Worm (Caenorhabditis elegans) whole organism, L2 larva: ENCODE measurements around the gene gtr-1.

ENCODE experiments used
- C34F6.9 ChIP-seq: fragments of 150-350 bp; optimal IDR thresholded peaks from 2 replicates; lab custom pipeline; 2014; ENCODE audit warnings: missing biosample characterization, missing genetic modification characterization
- F13H6.1 ChIP-seq: sonication (generic microtip); optimal IDR thresholded peaks from 2 replicates; lab custom pipeline; 2016; ENCODE audit warnings: missing genetic modification characterization, missing compliant biosample characterization
- Y55F3AM.14 ChIP-seq: fragments of 200-800 bp; sonication (Bioruptor generic); optimal IDR thresholded peaks from 2 replicates; lab custom pipeline; 2018; ENCODE audit warnings: mild to moderate bottlenecking, missing genetic modification characterization, missing compliant biosample characterization
- ZK546.5 ChIP-seq: sonication (generic microtip); optimal IDR thresholded peaks from 2 replicates; lab custom pipeline; 2017; ENCODE audit warnings: missing biosample characterization, missing genetic modification characterization
- alr-1 ChIP-seq: fragments of 150-350 bp; optimal IDR thresholded peaks from 2 replicates; lab custom pipeline; 2014; ENCODE audit warnings: missing biosample characterization, missing genetic modification characterization
- blmp-1 ChIP-seq: sonication (generic microtip); optimal IDR thresholded peaks from 2 replicates; lab custom pipeline; 2017; ENCODE audit warnings: missing genetic modification characterization, mild to moderate bottlenecking, missing compliant biosample characterization, antibody characterized with exemption, moderate library complexity; ENCODE audit not compliant: insufficient read depth
- ceh-16 ChIP-seq: fragments of 150-350 bp; optimal IDR thresholded peaks from 2 replicates; lab custom pipeline; 2014; ENCODE audit warnings: missing biosample characterization, missing genetic modification characterization
- ceh-82 ChIP-seq: fragments of 150-350 bp; optimal IDR thresholded peaks from 2 replicates; lab custom pipeline; 2014; ENCODE audit warnings: missing biosample characterization, missing genetic modification characterization
- crh-2 ChIP-seq: sonication (generic microtip); optimal IDR thresholded peaks from 2 replicates; lab custom pipeline; 2017; ENCODE audit warnings: missing biosample characterization, missing genetic modification characterization
- egl-27 ChIP-seq: sonication (generic microtip); optimal IDR thresholded peaks from 3 replicates; lab custom pipeline; 2017; ENCODE audit warnings: missing biosample characterization, missing genetic modification reagents, missing genetic modification characterization
- elt-1 ChIP-seq: fragments of 150-350 bp; optimal IDR thresholded peaks from 2 replicates; lab custom pipeline; 2014; ENCODE audit warnings: missing biosample characterization, missing genetic modification characterization
- elt-3 ChIP-seq: sonication (generic microtip); optimal IDR thresholded peaks from 2 replicates; lab custom pipeline; 2017; ENCODE audit warnings: missing biosample characterization, missing genetic modification characterization
- fos-1 ChIP-seq: fragments of 150-350 bp; optimal IDR thresholded peaks from 2 replicates; lab custom pipeline; 2014; ENCODE audit warnings: missing biosample characterization, missing genetic modification characterization
- gmeb-1 ChIP-seq: fragments of 150-350 bp; optimal IDR thresholded peaks from 2 replicates; lab custom pipeline; 2014; ENCODE audit warnings: missing biosample characterization, missing genetic modification characterization
- lin-11 ChIP-seq: fragments of 150-350 bp; sonication (generic microtip); optimal IDR thresholded peaks from 2 replicates; lab custom pipeline; 2014; ENCODE audit warnings: missing biosample characterization, missing genetic modification characterization, inconsistent platforms, mixed read lengths
- lin-13 ChIP-seq: fragments of 150-350 bp; optimal IDR thresholded peaks from 2 replicates; lab custom pipeline; 2014; ENCODE audit warnings: missing biosample characterization, missing genetic modification reagents, missing genetic modification characterization
- lin-39 ChIP-seq: fragments of 150-350 bp; optimal IDR thresholded peaks from 2 replicates; lab custom pipeline; 2014; ENCODE audit warnings: missing biosample characterization, missing genetic modification reagents, missing genetic modification characterization
- lsy-2 ChIP-seq, 2 experiments: fragments of 150-350 bp in 1 of 2; sonication (generic microtip) in 1 of 2; optimal IDR thresholded peaks; 2 replicates each; lab custom pipeline; 2014 to 2017; ENCODE audit warnings: missing biosample characterization in 2 of 2, missing genetic modification characterization in 2 of 2
- mab-5 ChIP-seq: fragments of 150-350 bp; optimal IDR thresholded peaks from 2 replicates; lab custom pipeline; 2014; ENCODE audit warnings: missing biosample characterization, missing genetic modification characterization
- mbf-1 ChIP-seq: sonication (generic microtip); optimal IDR thresholded peaks from 2 replicates; lab custom pipeline; 2017; ENCODE audit warnings: missing biosample characterization, missing genetic modification characterization
- mdl-1 ChIP-seq, 2 experiments: fragments of 150-350 bp in 1 of 2; sonication (generic microtip) in 1 of 2; optimal IDR thresholded peaks; 2 replicates each; lab custom pipeline; 2017; ENCODE audit warnings: missing biosample characterization in 2 of 2, missing genetic modification characterization in 2 of 2
- nhr-10 ChIP-seq: sonication (generic microtip); optimal IDR thresholded peaks from 2 replicates; lab custom pipeline; 2017; ENCODE audit warnings: missing biosample characterization, missing genetic modification characterization
- nhr-11 ChIP-seq: fragments of 150-350 bp; optimal IDR thresholded peaks from 2 replicates; lab custom pipeline; 2014; ENCODE audit warnings: missing biosample characterization, missing genetic modification characterization
- nhr-12 ChIP-seq: fragments of 150-350 bp; optimal IDR thresholded peaks from 2 replicates; lab custom pipeline; 2014; ENCODE audit warnings: missing biosample characterization, missing genetic modification characterization
- nhr-129 ChIP-seq: fragments of 150-350 bp; optimal IDR thresholded peaks from 2 replicates; lab custom pipeline; 2014; ENCODE audit warnings: missing biosample characterization, missing genetic modification characterization
- nhr-21 ChIP-seq: fragments of 150-350 bp; optimal IDR thresholded peaks from 2 replicates; lab custom pipeline; 2014; ENCODE audit warnings: missing biosample characterization, missing genetic modification characterization
- nhr-23 ChIP-seq: fragments of 150-350 bp; optimal IDR thresholded peaks from 2 replicates; lab custom pipeline; 2014; ENCODE audit warnings: missing biosample characterization, missing genetic modification reagents, missing genetic modification characterization
- nhr-237 ChIP-seq: fragments of 150-350 bp; optimal IDR thresholded peaks from 2 replicates; lab custom pipeline; 2014; ENCODE audit warnings: missing biosample characterization, missing genetic modification characterization
- nhr-25 ChIP-seq: fragments of 150-350 bp; sonication (generic microtip); optimal IDR thresholded peaks from 3 replicates; lab custom pipeline; 2014; ENCODE audit warnings: missing biosample characterization, missing genetic modification characterization
- nhr-6 ChIP-seq: fragments of 150-350 bp; optimal IDR thresholded peaks from 2 replicates; lab custom pipeline; 2014; ENCODE audit warnings: missing biosample characterization, missing genetic modification characterization
- nhr-77 ChIP-seq: fragments of 150-350 bp; optimal IDR thresholded peaks from 2 replicates; lab custom pipeline; 2014; ENCODE audit warnings: missing biosample characterization, missing genetic modification characterization
- peb-1 ChIP-seq: fragments of 150-350 bp; optimal IDR thresholded peaks from 2 replicates; lab custom pipeline; 2014; ENCODE audit warnings: missing biosample characterization, missing genetic modification characterization
- sem-4 ChIP-seq: fragments of 150-350 bp; optimal IDR thresholded peaks from 2 replicates; lab custom pipeline; 2014; ENCODE audit warnings: missing biosample characterization, missing genetic modification reagents, missing genetic modification characterization
- skn-1 ChIP-seq: sonication (generic microtip); optimal IDR thresholded peaks from 2 replicates; lab custom pipeline; 2017; ENCODE audit warnings: missing biosample characterization, missing genetic modification characterization
- sma-3 ChIP-seq: sonication (generic microtip); optimal IDR thresholded peaks from 2 replicates; lab custom pipeline; 2016; ENCODE audit warnings: missing genetic modification reagents, missing genetic modification characterization, missing compliant biosample characterization
- sma-9 ChIP-seq, 2 experiments: fragments of 150-350 bp in 1 of 2; sonication (generic microtip) in 1 of 2; optimal IDR thresholded peaks; 2 replicates each; lab custom pipeline; 2014 to 2016; ENCODE audit warnings: missing genetic modification characterization in 2 of 2, mild to moderate bottlenecking in 1 of 2, missing biosample characterization in 1 of 2, missing compliant biosample characterization in 1 of 2, missing genetic modification reagents in 1 of 2, moderate library complexity in 1 of 2
- snpc-4 ChIP-seq: fragments of 150-350 bp; optimal IDR thresholded peaks from 2 replicates; lab custom pipeline; 2014; ENCODE audit warnings: missing biosample characterization, missing genetic modification characterization
- unc-39 ChIP-seq: fragments of 150-350 bp; optimal IDR thresholded peaks from 2 replicates; lab custom pipeline; 2014; ENCODE audit warnings: missing biosample characterization, missing genetic modification characterization
- unc-55 ChIP-seq: fragments of 150-350 bp; sonication (generic microtip); optimal IDR thresholded peaks from 3 replicates; lab custom pipeline; 2014; ENCODE audit warnings: missing biosample characterization, missing genetic modification reagents, missing genetic modification characterization
- zag-1 ChIP-seq: fragments of 150-350 bp; optimal IDR thresholded peaks from 2 replicates; lab custom pipeline; 2014; ENCODE audit warnings: missing biosample characterization, missing genetic modification characterization
- ztf-1 ChIP-seq: fragments of 200-800 bp; sonication (Bioruptor generic); conservative IDR thresholded peaks from 2 replicates; pipeline ENCODE4 v1.3.6; 2022; ENCODE audit warnings: missing genetic modification characterization, missing compliant biosample characterization
- ztf-4 ChIP-seq: fragments of 150-350 bp; optimal IDR thresholded peaks from 2 replicates; lab custom pipeline; 2014; ENCODE audit warnings: missing biosample characterization, missing genetic modification characterization

gtr-1 gene

ce11 chrX:763452-763851, 39.1 kb upstream of the gtr-1 start, which contains the start of gene dyf-11:
TSS of gene dyf-11 (plus strand) at chrX:763752.
- TF ChIP-seq skn-1 (tag; lab: Kevin White, UChicago) (peak; percentile 39), lin-11 (tag; lab: Kevin White, UChicago) (peak; percentile 29), nhr-237 (tag; lab: Kevin White, UChicago) (no peak)
- TF ChIP-seq, all 48 proteins: peak for 2

ce11 chrX:768061-768646, 34.4 kb upstream of the gtr-1 start, which contains the start of the genes trap-2 and ile-2:
TSS of gene trap-2 (minus strand) at chrX:768069.
TSS of gene ile-2 (plus strand) at chrX:768596.
- TF ChIP-seq mdl-1 (tag; optimal IDR thresholded peaks at IDR 0.05; lab: Kevin White, UChicago) (peak; percentile 39 to 64), nhr-21 (peak; percentile 90), ztf-1 (GFP tag; lab: Robert Waterston, UW) (no peak), Y55F3AM.14 (peak; percentile 26), lin-13 (GFP tag; lab: Kevin White, UChicago) (peak; percentile 90), ceh-16 (peak; percentile 78), nhr-12 (no peak), elt-3 (tag; lab: Kevin White, UChicago) (no peak), ZK546.5 (tag; lab: Kevin White, UChicago) (peak; percentile 33), ceh-82 (tag; lab: Kevin White, UChicago) (peak; percentile 32), lsy-2 (tag; optimal IDR thresholded peaks at IDR 0.05; lab: Kevin White, UChicago) (peak; percentile 91 to 98), nhr-10 (no peak), F13H6.1 (tag; lab: Kevin White, UChicago) (peak; percentile 91), C34F6.9 (peak; percentile 95), peb-1 (tag; lab: Kevin White, UChicago) (peak; percentile 17), blmp-1 (tag; lab: Kevin White, UChicago) (peak; percentile 88), unc-39 (tag; lab: Kevin White, UChicago) (no peak), crh-2 (tag; lab: Kevin White, UChicago) (peak; percentile 97), fos-1 (tag; lab: Kevin White, UChicago) (peak; percentile 97), ztf-4 (tag; lab: Kevin White, UChicago) (peak; percentile 62), lin-39 (tag; lab: Kevin White, UChicago) (no peak), nhr-237 (tag; lab: Kevin White, UChicago) (no peak), gmeb-1 (tag; lab: Kevin White, UChicago) (peak; percentile 72), snpc-4 (tag; lab: Kevin White, UChicago) (peak; percentile 82), unc-55 (GFP tag; lab: Kevin White, UChicago) (peak; percentile 95), nhr-77 (tag; lab: Kevin White, UChicago) (peak; percentile 81), nhr-11 (peak; percentile 2), egl-27 (peak; percentile 38), nhr-6 (tag; lab: Kevin White, UChicago) (peak; percentile 82), elt-1 (tag; lab: Kevin White, UChicago) (no peak), mbf-1 (tag; lab: Kevin White, UChicago) (no peak), lin-11 (tag; lab: Kevin White, UChicago) (peak; percentile 87), zag-1 (tag; lab: Kevin White, UChicago) (peak; percentile 91), mab-5 (tag; lab: Kevin White, UChicago) (peak; percentile 91), sem-4 (peak; percentile 83), nhr-25 (peak; percentile 85), nhr-129 (tag; lab: Kevin White, UChicago) (peak; percentile 95), sma-3 (GFP tag; lab: Kevin White, UChicago) (peak; percentile 92), sma-9 (GFP tag; optimal IDR thresholded peaks at IDR 0.05; lab: Kevin White, UChicago) (peak; percentile 92), sma-9 (tag; optimal IDR thresholded peaks at IDR 0.05; lab: Kevin White, UChicago) (no peak)
- TF ChIP-seq, all 48 proteins: peak for 30

- TF ChIP-seq snpc-4 (tag; lab: Kevin White, UChicago): no peak
- no peak for TF ChIP-seq Y55F3AM.14
- TF ChIP-seq alr-1 (tag; lab: Kevin White, UChicago): no peak
- no peak for TF ChIP-seq nhr-21
- TF ChIP-seq mbf-1 (tag; lab: Kevin White, UChicago): no peak
- no peak for TF ChIP-seq sem-4
- no peak for TF ChIP-seq ZK546.5 (tag; lab: Kevin White, UChicago)
- TF ChIP-seq nhr-237 (tag; lab: Kevin White, UChicago): no peak
- no peak for TF ChIP-seq nhr-23
- no peak for TF ChIP-seq nhr-129 (tag; lab: Kevin White, UChicago)
- TF ChIP-seq, all 48 proteins: peak for 0
Measured at ce11 chrX:769550-769949, 33.0 kb upstream of the gtr-1 start.
